Fruit fly (Drosophila melanogaster) whole organism, wandering third instar larva: ENCODE results near the gene CG13313.
A peak's percentile ranks its signal among the peaks of the same experiment; 100 is the strongest.

Experiments used
- Abd-B ChIP-seq: fragments of >200 bp; optimal IDR thresholded peaks from 2 replicates; lab custom pipeline; 2017; ENCODE audit warnings: missing biosample characterization, missing genetic modification characterization
- CG32264 ChIP-seq: fragments of 200-800 bp; sonication (Bioruptor generic); optimal IDR thresholded peaks from 2 replicates; lab custom pipeline; 2016; ENCODE audit warnings: missing biosample characterization, missing genetic modification characterization
- CG9705 ChIP-seq: fragments of 200-800 bp; sonication (Bioruptor generic); optimal IDR thresholded peaks from 2 replicates; lab custom pipeline; 2018; ENCODE audit warnings: missing biosample characterization, mild to moderate bottlenecking, missing genetic modification characterization
- CrebA ChIP-seq: fragments of 200-800 bp; sonication (Bioruptor generic); optimal IDR thresholded peaks from 2 replicates; lab custom pipeline; 2016; ENCODE audit warnings: missing biosample characterization, mild to moderate bottlenecking, missing genetic modification characterization, borderline replicate concordance
- GATAd ChIP-seq: sonication (Bioruptor generic); optimal IDR thresholded peaks from 2 replicates; lab custom pipeline; 2016; ENCODE audit warnings: missing biosample characterization, missing genetic modification characterization
- HLH106 ChIP-seq: fragments of 200-800 bp; optimal IDR thresholded peaks from 3 replicates; lab custom pipeline; 2019; ENCODE audit warnings: missing biosample characterization, mild to moderate bottlenecking, missing genetic modification characterization, moderate library complexity
- Hnf4 ChIP-seq: fragments of 200-800 bp; sonication (Bioruptor generic); optimal IDR thresholded peaks from 2 replicates; lab custom pipeline; 2016; ENCODE audit warnings: missing biosample characterization, mild to moderate bottlenecking, missing genetic modification characterization
- Hr83 ChIP-seq: fragments of 200-300 bp; sonication (Bioruptor generic); optimal IDR thresholded peaks from 2 replicates; lab custom pipeline; 2016; ENCODE audit warnings: missing biosample characterization, mild to moderate bottlenecking, missing genetic modification characterization, moderate library complexity; ENCODE audit not compliant: poor library complexity, severe bottlenecking
- Jra ChIP-seq: sonication (Bioruptor generic); optimal IDR thresholded peaks from 2 replicates; lab custom pipeline; 2016; ENCODE audit warnings: missing biosample characterization, missing genetic modification characterization
- Mio ChIP-seq: sonication (Bioruptor generic); optimal IDR thresholded peaks from 2 replicates; lab custom pipeline; 2016; ENCODE audit warnings: missing biosample characterization, missing genetic modification characterization
- Myc ChIP-seq: fragments of >200 bp; optimal IDR thresholded peaks from 2 replicates; lab custom pipeline; 2017
- N ChIP-seq: fragments of >200 bp; optimal IDR thresholded peaks from 2 replicates; lab custom pipeline; 2018; ENCODE audit warnings: missing biosample characterization, missing external identifiers, missing genetic modification characterization
- OdsH ChIP-seq: fragments of 200-800 bp; sonication (Bioruptor generic); optimal IDR thresholded peaks from 2 replicates; lab custom pipeline; 2016; ENCODE audit warnings: missing biosample characterization, mild to moderate bottlenecking, missing genetic modification characterization
- Rel ChIP-seq, 2 experiments: fragments of 200-800 bp; sonication (Bioruptor generic) in 1 of 2; optimal IDR thresholded peaks; 2 replicates in 1 of 2; 3 replicates in 1 of 2; lab custom pipeline; 2016 to 2019; ENCODE audit warnings: mild to moderate bottlenecking in 2 of 2, missing biosample characterization in 2 of 2, missing genetic modification characterization in 2 of 2, moderate library complexity in 1 of 2
- Vsx2 ChIP-seq: fragments of 200-300, 225-300 bp; sonication (Bioruptor generic); optimal IDR thresholded peaks from 2 replicates; lab custom pipeline; 2018; ENCODE audit warnings: missing biosample characterization, missing genetic modification characterization; ENCODE audit not compliant: partially characterized antibody
- br ChIP-seq: fragments of 200-800 bp; sonication (Bioruptor generic); optimal IDR thresholded peaks from 2 replicates; lab custom pipeline; 2016; ENCODE audit warnings: missing biosample characterization, missing genetic modification characterization
- brk ChIP-seq: fragments of 200-800 bp; sonication (Bioruptor generic); optimal IDR thresholded peaks from 2 replicates; lab custom pipeline; 2016; ENCODE audit warnings: missing biosample characterization, mild to moderate bottlenecking, missing genetic modification characterization
- dl ChIP-seq, 2 experiments: fragments of 175-275, 200-275 bp in 1 of 2; fragments of 200-275 bp in 1 of 2; sonication (Bioruptor generic); optimal IDR thresholded peaks; lab custom pipeline; 2018; ENCODE audit warnings: mild to moderate bottlenecking in 2 of 2, missing biosample characterization in 2 of 2, missing genetic modification characterization in 2 of 2, moderate library complexity in 2 of 2; ENCODE audit not compliant: partially characterized antibody in 2 of 2, insufficient read depth in 1 of 2
- dmrt93B ChIP-seq: fragments of 200-800 bp; sonication (Bioruptor generic); optimal IDR thresholded peaks from 2 replicates; lab custom pipeline; 2018; ENCODE audit warnings: missing biosample characterization, mild to moderate bottlenecking, missing genetic modification characterization
- fru ChIP-seq: fragments of 200-800 bp; sonication (Bioruptor generic); optimal IDR thresholded peaks from 3 replicates; lab custom pipeline; 2016; ENCODE audit warnings: missing biosample characterization, mild to moderate bottlenecking, missing genetic modification characterization
- h ChIP-seq: fragments of 200-800 bp; sonication (Bioruptor generic); optimal IDR thresholded peaks from 3 replicates; lab custom pipeline; 2016; ENCODE audit warnings: missing biosample characterization, mild to moderate bottlenecking, missing genetic modification characterization
- jim ChIP-seq: fragments of 175-275, 200-325 bp; sonication (Bioruptor generic); optimal IDR thresholded peaks from 2 replicates; lab custom pipeline; 2016; ENCODE audit warnings: missing biosample characterization, mild to moderate bottlenecking, missing genetic modification characterization
- lola ChIP-seq: fragments of >200 bp; optimal IDR thresholded peaks from 2 replicates; lab custom pipeline; 2017; ENCODE audit warnings: missing biosample characterization, missing genetic modification characterization
- pan ChIP-seq: fragments of >200 bp; optimal IDR thresholded peaks from 2 replicates; lab custom pipeline; 2017
- psq ChIP-seq: fragments of 200-800 bp; sonication (Bioruptor generic); optimal IDR thresholded peaks from 3 replicates; lab custom pipeline; 2017; ENCODE audit warnings: missing biosample characterization, mild to moderate bottlenecking, missing genetic modification characterization, moderate library complexity
- rgr ChIP-seq: fragments of 200-800 bp; sonication (Bioruptor generic); optimal IDR thresholded peaks from 3 replicates; lab custom pipeline; 2016; ENCODE audit warnings: missing biosample characterization, mild to moderate bottlenecking, missing genetic modification characterization
- sv ChIP-seq: fragments of 200-800 bp; sonication (Bioruptor generic); optimal IDR thresholded peaks from 3 replicates; lab custom pipeline; 2016; ENCODE audit warnings: missing biosample characterization, missing genetic modification characterization
- tai ChIP-seq: sonication (Bioruptor generic); optimal IDR thresholded peaks from 2 replicates; lab custom pipeline; 2016; ENCODE audit warnings: missing biosample characterization, missing genetic modification characterization
- usp ChIP-seq: fragments of >200 bp; optimal IDR thresholded peaks from 2 replicates; lab custom pipeline; 2017; ENCODE audit warnings: missing biosample characterization, missing genetic modification characterization

CG13313 gene

dm6 chr3L:8955199-8955598 lies 3.5 kb upstream of the CG13313 start:
- TF ChIP-seq jim (GFP tag; lab: Kevin White, UChicago) (no peak), pan (lab: Kevin White, UChicago) (no peak), Abd-B (GFP tag; lab: Kevin White, UChicago) (no peak), Hr83 (GFP tag; lab: Kevin White, UChicago) (no peak), rgr (GFP tag; lab: Kevin White, UChicago) (no peak), sv (GFP tag; lab: Kevin White, UChicago) (no peak), Hnf4 (GFP tag; lab: Kevin White, UChicago) (no peak), CrebA (GFP tag; lab: Kevin White, UChicago) (no peak), N (GFP tag; lab: Kevin White, UChicago) (no peak), Rel (GFP tag; optimal IDR thresholded peaks at IDR 0.05; lab: Kevin White, UChicago) (no peak), Rel (tag; optimal IDR thresholded peaks at IDR 0.05; lab: Kevin White, UChicago) (no peak), Vsx2 (GFP tag; lab: Kevin White, UChicago) (no peak), usp (GFP tag; lab: Kevin White, UChicago) (no peak), h (GFP tag; lab: Kevin White, UChicago) (no peak), Jra (GFP tag; lab: Kevin White, UChicago) (no peak), brk (GFP tag; lab: Kevin White, UChicago) (no peak), GATAd (GFP tag; lab: Kevin White, UChicago) (no peak), tai (GFP tag; lab: Kevin White, UChicago) (no peak), OdsH (no peak), br (GFP tag; lab: Kevin White, UChicago) (no peak), Myc (lab: Kevin White, UChicago) (no peak)
- TF ChIP-seq, all 38 proteins: peak for 0

dm6 chr3L:8956669-8957068 lies 2.0 kb upstream of the CG13313 start, which contains the start of gene mRpL12:
Gene mRpL12 (plus strand): TSS chr3L:8956791.
- TF ChIP-seq Myc (lab: Kevin White, UChicago) (no peak), dl (GFP tag; optimal IDR thresholded peaks at IDR 0.05; lab: Kevin White, UChicago; ENCODE audit: insufficient read depth in 1 of 2, partially characterized antibody in 2 of 2) (no peak), pan (lab: Kevin White, UChicago) (no peak), Mio (GFP tag; lab: Kevin White, UChicago) (no peak), OdsH (no peak), HLH106 (no peak), usp (GFP tag; lab: Kevin White, UChicago) (no peak), rgr (GFP tag; lab: Kevin White, UChicago) (no peak), Hnf4 (GFP tag; lab: Kevin White, UChicago) (no peak), fru (GFP tag; lab: Kevin White, UChicago) (no peak), CG9705 (GFP tag; lab: Kevin White, UChicago) (no peak), sv (GFP tag; lab: Kevin White, UChicago) (no peak), Rel (GFP tag; optimal IDR thresholded peaks at IDR 0.05; lab: Kevin White, UChicago) (no peak), Rel (tag; optimal IDR thresholded peaks at IDR 0.05; lab: Kevin White, UChicago) (no peak), Vsx2 (GFP tag; lab: Kevin White, UChicago) (no peak), CG32264 (no peak), psq (no peak), dmrt93B (GFP tag; lab: Kevin White, UChicago) (no peak)

dm6 chr3L:8964458-8964857 lies 5.8 kb downstream of the CG13313 start, which contains the start of gene ValRS-m:
Gene ValRS-m (minus strand): TSS chr3L:8964769.
- TF ChIP-seq CG9705 (GFP tag; lab: Kevin White, UChicago) (no peak), pan (lab: Kevin White, UChicago) (no peak)
- TF ChIP-seq, all 38 proteins: peak for 0

dm6 chr3L:8966324-8967011 lies 7.8 kb downstream of the CG13313 start, which contains the start of the genes CG5653 and CG5021:
Gene CG5653 (minus strand): TSS chr3L:8966374.
Gene CG5021 (plus strand): TSS chr3L:8966829.
- TF ChIP-seq Rel (GFP tag; optimal IDR thresholded peaks at IDR 0.05; lab: Kevin White, UChicago), result no peak
- TF ChIP-seq Rel (tag; optimal IDR thresholded peaks at IDR 0.05; lab: Kevin White, UChicago), result peak; percentile 79
- no peak for TF ChIP-seq Jra (GFP tag; lab: Kevin White, UChicago)
- TF ChIP-seq, all 38 proteins: peak for 1

dm6 chr3L:8968437-8968836 lies 9.8 kb downstream of the CG13313 start, which contains the start of gene CG5026:
Gene CG5026 (plus strand): TSS chr3L:8968528.
- TF ChIP-seq tai (GFP tag; lab: Kevin White, UChicago) (no peak), Vsx2 (GFP tag; lab: Kevin White, UChicago) (no peak), OdsH (peak; percentile 3), Mio (GFP tag; lab: Kevin White, UChicago) (no peak), Rel (GFP tag; optimal IDR thresholded peaks at IDR 0.05; lab: Kevin White, UChicago) (no peak), Rel (tag; optimal IDR thresholded peaks at IDR 0.05; lab: Kevin White, UChicago) (peak; percentile 76), psq (peak; percentile 93), lola (GFP tag; lab: Kevin White, UChicago) (no peak), Hnf4 (GFP tag; lab: Kevin White, UChicago) (no peak)
